Worm (Caenorhabditis elegans): Measurements from ENCODE around the gene dph-2.
A peak's percentile ranks its signal among the peaks of the same experiment; 100 is the strongest.

dph-2 gene

DNA sequence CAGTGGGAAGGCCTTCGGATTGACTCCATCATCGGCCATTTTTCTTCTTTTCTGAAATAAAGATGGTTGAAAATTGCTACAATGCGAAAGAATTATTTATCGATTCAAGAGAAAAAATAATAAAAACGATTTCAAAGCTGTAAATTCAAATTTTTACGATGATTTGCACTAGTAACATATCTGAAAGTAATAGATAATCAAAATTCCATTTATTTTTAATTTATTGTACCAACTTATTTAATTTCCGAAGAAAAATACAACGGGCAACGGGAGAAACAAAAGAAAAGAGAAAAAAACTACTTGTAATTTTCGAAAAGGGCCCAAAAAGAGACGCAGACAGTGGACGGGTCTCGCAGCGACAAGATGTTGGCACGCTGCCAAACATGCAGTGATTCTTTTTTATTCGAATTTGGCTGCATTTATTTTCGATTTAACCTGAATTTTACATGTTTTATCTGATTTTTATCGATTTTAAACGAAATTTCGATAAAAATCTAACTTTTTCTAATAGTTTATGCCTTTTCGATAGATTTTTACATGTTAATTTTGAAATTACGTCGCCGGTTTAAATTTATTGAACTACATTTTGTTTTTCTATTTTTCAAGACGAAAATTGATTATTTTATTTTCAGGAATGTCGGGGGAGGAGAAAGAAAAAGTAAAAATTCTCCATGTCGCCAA is 55.4 kb downstream of the dph-2 start, which contains the start of the genes snu-13 and rsp-7 (continued):
- TF ChIP-seq C34F6.9 (tag; optimal IDR thresholded peaks at IDR 0.05) (peak; percentile 87), elt-3 (tag; optimal IDR thresholded peaks at IDR 0.05) (no peak)

ce11 chrII:10657632-10658108 is 56.4 kb downstream of the dph-2 start, which contains the start of gene lact-3:
Gene lact-3, minus strand, starts transcription at chrII:10657682.
- TF ChIP-seq ceh-82 (tag; optimal IDR thresholded peaks at IDR 0.05) (no peak), sma-9 (GFP tag; optimal IDR thresholded peaks at IDR 0.05) (no peak), sma-9 (tag; optimal IDR thresholded peaks at IDR 0.05) (no peak), nhr-23 (tag; optimal IDR thresholded peaks at IDR 0.05) (no peak), fos-1 (tag; optimal IDR thresholded peaks at IDR 0.05) (peak; percentile 42), crh-2 (tag; optimal IDR thresholded peaks at IDR 0.05) (peak; percentile 31), F13H6.1 (tag; optimal IDR thresholded peaks at IDR 0.05) (peak; percentile 32), nhr-129 (tag; optimal IDR thresholded peaks at IDR 0.05) (peak; percentile 0)

DNA sequence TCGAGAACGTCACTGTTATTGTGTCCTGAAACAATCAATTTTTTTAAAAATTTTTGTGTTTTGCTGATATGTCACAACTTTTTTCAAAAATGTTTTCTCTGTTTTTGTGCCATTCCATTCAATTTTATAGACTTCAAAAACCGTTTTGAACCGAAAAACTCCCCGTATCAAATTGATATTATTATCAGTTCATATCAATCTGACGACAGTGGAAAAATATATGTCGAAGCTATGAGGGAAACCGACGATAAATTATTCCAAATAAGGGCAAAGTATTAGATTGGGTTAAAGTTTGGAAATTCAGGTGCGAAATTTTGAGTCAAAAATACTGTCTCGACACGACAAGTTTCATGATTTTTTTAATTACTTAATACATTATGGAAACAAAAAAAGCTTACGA is 57.7 kb downstream of the dph-2 start:
- no peak for TF ChIP-seq Y55F3AM.14 (GFP tag; optimal IDR thresholded peaks at IDR 0.05)
- peak; percentile 40 for TF ChIP-seq fos-1 (tag; optimal IDR thresholded peaks at IDR 0.05)

DNA sequence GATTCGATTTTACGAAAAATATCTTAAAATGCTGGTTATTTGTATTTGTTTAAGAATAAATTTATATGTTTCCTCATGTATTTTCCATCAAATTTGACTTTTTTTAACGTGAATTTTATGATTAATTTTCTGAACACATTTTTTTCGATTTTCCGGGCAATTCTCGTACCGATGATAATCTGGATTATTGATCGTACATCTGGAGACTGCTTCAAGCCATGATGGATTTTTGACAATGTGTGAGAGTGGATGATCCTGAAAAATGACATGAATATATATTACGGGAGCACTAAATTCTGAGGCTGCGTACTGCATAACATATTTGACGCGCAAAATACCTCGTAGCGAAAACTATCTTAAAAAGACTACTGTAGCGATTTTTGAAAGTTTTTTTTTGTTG is 59.7 kb downstream of the dph-2 start:
- TF ChIP-seq fos-1 (tag; optimal IDR thresholded peaks at IDR 0.05) (no peak), Y55F3AM.14 (GFP tag; optimal IDR thresholded peaks at IDR 0.05) (no peak), nhr-6 (tag; optimal IDR thresholded peaks at IDR 0.05) (no peak), unc-62 (GFP tag; optimal IDR thresholded peaks at IDR 0.05) (no peak), F13H6.1 (tag; optimal IDR thresholded peaks at IDR 0.05) (no peak), egl-27 (tag; optimal IDR thresholded peaks at IDR 0.05) (no peak), sma-3 (GFP tag; optimal IDR thresholded peaks at IDR 0.05) (no peak), ZK546.5 (tag; optimal IDR thresholded peaks at IDR 0.05) (no peak), sma-9 (GFP tag; optimal IDR thresholded peaks at IDR 0.05) (no peak), sma-9 (tag; optimal IDR thresholded peaks at IDR 0.05) (no peak), nhr-25 (tag; optimal IDR thresholded peaks at IDR 0.05) (no peak), mdl-1 (tag; optimal IDR thresholded peaks at IDR 0.05) (no peak), alr-1 (tag; optimal IDR thresholded peaks at IDR 0.05) (no peak), nhr-10 (tag; optimal IDR thresholded peaks at IDR 0.05) (no peak), ztf-1 (GFP tag; conservative IDR thresholded peaks at IDR 0.05) (no peak)

DNA sequence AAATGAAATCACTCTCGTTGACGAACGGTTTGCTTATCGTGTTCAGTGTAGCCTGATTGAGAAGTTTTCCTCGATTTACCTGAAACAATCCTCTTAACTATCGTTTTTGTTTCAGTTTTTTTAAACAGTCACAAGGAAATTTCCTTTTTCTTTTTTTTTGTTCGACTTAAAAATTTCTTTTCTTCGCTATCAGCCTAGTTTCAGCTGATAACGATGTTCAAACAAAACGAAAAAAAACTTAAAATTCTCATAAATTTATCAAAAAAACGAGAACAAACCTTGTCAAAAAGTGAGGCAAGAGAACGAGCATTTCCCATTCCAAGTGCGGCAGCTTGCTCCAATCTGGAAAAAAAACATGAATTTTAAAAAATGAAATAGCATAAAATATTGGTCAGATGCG is 60.5 kb downstream of the dph-2 start:
- TF ChIP-seq skn-1 (tag; optimal IDR thresholded peaks at IDR 0.05), result no peak
- no peak for TF ChIP-seq ama-1 (optimal IDR thresholded peaks at IDR 0.05)
- no peak for TF ChIP-seq unc-39 (tag; optimal IDR thresholded peaks at IDR 0.05)
- no peak for TF ChIP-seq unc-55 (GFP tag; optimal IDR thresholded peaks at IDR 0.05)
- TF ChIP-seq gmeb-1 (tag; optimal IDR thresholded peaks at IDR 0.05), result peak; percentile 16
- no peak for TF ChIP-seq ceh-82 (tag; optimal IDR thresholded peaks at IDR 0.05)
- TF ChIP-seq lin-13 (GFP tag; optimal IDR thresholded peaks at IDR 0.05), result no peak
- no peak for TF ChIP-seq lsy-2 (tag; optimal IDR thresholded peaks at IDR 0.05)
- no peak for TF ChIP-seq crh-2 (tag; optimal IDR thresholded peaks at IDR 0.05)
